Fruit fly (Drosophila melanogaster): ENCODE data around the gene Tl.

The Tl gene

DNA sequence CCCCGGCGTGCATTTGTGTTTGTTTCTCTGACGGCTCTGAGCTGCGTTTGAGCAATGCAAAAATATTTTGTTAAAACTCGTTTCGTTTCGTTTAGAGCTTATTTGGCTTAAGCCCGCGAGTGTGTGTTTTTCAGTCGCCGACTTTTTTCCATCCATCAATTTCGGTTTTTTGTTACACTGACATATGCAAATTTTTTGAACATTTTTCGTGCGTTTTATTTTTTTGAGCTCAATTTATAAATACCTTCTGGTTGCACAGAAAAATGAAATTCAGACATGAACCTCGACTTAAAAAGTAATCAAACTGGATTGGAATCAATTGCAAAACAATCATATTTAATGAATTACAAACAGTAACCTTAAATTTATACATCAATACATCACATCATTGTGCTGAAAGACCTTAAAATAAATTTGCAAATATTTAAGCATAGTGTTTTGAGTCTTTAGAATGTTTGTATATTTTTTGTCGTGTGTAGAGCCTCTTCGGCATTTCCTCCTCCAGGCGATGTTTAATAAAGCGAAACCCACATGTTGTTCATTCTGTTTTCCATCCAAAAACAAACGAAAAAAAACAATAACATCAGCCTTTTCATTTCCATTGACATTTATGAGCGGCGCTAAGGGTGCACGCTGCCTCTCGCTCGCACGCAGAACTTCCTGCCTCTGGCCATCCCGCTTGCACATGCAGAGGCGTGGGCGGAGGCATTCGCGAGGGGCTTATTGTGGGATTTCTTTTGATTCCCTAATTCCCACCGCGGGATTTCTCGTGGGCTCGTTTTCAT is 83.6 kb downstream of the Tl start (continued):
- TF ChIP-seq CG2712 (tag; optimal IDR thresholded peaks at IDR 0.05) = no peak
- no peak for TF ChIP-seq Drgx (GFP tag; IDR thresholded peaks at IDR 0.05)
- TF ChIP-seq gcm (GFP tag; optimal IDR thresholded peaks at IDR 0.05) = peak; percentile 15
- no peak for TF ChIP-seq CG15073 (GFP tag; optimal IDR thresholded peaks at IDR 0.05)
- TF ChIP-seq aop (GFP tag; IDR thresholded peaks at IDR 0.05) = 0 out of 2 replicates have a peak, but pooled peaks have one; percentile 25
- TF ChIP-seq ro (GFP tag; IDR thresholded peaks at IDR 0.05) = no peak
- no peak for TF ChIP-seq CG17361 (GFP tag; IDR thresholded peaks at IDR 0.05)
- TF ChIP-seq ewg (GFP tag; optimal IDR thresholded peaks at IDR 0.05) = peak; percentile 24
- TF ChIP-seq CG2875 (GFP tag; optimal IDR thresholded peaks at IDR 0.05) = no peak
- peak; percentile 18 for TF ChIP-seq gem (tag; optimal IDR thresholded peaks at IDR 0.05)
- no peak for TF ChIP-seq sens-2 (GFP tag; IDR thresholded peaks at IDR 0.05)
- TF ChIP-seq tll (GFP tag; optimal IDR thresholded peaks at IDR 0.05) = peak in 1 of 2 experiments; percentile 62

DNA sequence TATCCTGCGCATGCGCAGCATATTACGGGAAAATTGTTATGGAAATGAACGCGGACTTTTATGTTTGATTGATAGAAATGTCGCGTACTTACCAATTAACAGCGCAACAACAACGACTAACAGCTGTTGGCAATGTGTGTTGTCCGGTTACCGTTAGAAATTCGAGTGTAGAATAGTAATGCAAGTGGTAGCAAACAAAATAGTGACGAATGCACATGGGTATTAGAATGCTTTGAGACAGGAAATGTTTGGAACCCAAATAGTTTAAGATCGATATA is 84.1 kb downstream of the Tl start:
- TF ChIP-seq twi (tag; optimal IDR thresholded peaks at IDR 0.05) (peak; percentile 97), aop (GFP tag; IDR thresholded peaks at IDR 0.05) (no peak), sens (GFP tag) (peak; percentile 24), Meics (GFP tag; optimal IDR thresholded peaks at IDR 0.05) (peak; percentile 11), Hsf (GFP tag; optimal IDR thresholded peaks at IDR 0.05) (no peak)

DNA sequence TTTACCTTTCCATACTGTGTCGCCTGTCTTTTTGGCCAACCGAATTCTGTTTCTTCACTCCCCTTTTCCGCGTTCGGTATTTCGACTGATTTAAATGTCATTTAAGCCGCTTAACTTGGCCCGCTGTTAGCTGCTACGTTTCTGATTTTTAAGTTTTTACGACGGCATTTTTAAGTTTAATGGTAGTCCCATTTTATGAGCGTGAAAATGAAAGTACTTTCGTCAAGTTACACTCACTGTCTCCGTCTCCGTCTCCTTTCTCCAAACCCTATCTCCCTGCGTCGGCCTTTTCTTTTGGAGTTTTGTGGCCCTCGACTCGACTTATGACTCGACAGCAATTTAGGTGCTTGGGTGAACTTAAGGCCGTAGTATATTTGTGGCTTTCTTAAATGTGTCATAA is 86.4 kb downstream of the Tl start:
- TF ChIP-seq Ets65A (GFP tag) = peak; percentile 62
- TF ChIP-seq Gsc (GFP tag; IDR thresholded peaks at IDR 0.05) = no peak
- TF ChIP-seq sqz (GFP tag; optimal IDR thresholded peaks at IDR 0.05) = no peak
- no peak for TF ChIP-seq CTCF (GFP tag; optimal IDR thresholded peaks at IDR 0.05)
- no peak for TF ChIP-seq CG4730 (GFP tag; IDR thresholded peaks at IDR 0.05)
- TF ChIP-seq Kr (GFP tag; optimal IDR thresholded peaks at IDR 0.05) = peak; percentile 5
- no peak for TF ChIP-seq Oli (tag; optimal IDR thresholded peaks at IDR 0.05)
- peak; percentile 76 for TF ChIP-seq Blimp-1 (GFP tag; optimal IDR thresholded peaks at IDR 0.05)
- TF ChIP-seq odd (GFP tag; optimal IDR thresholded peaks at IDR 0.05) = no peak

DNA sequence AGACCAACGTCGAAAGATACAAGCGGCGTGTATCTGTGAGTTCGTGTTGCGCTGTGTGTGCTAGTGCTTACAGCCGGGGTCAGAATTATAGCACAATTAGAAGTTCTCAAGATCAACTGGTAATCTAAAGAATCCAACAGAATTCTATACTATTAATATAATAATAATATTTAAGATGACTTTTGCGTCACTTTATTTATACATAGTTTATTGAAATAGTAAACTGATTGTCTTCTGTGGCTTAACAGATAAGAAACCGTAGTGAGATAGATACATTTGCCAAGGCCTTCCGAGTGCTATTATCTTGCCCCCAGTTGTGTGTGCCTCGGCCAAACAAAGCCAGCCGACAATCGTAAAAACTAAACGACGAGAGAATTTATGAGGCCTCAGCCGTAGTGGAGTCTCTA is 87.4 kb downstream of the Tl start:
- TF ChIP-seq BtbVII (GFP tag; optimal IDR thresholded peaks at IDR 0.05) (peak; percentile 55), zen (tag; optimal IDR thresholded peaks at IDR 0.05) (peak; percentile 50), CG8281 (tag; optimal IDR thresholded peaks at IDR 0.05) (no peak), gfzf (GFP tag; optimal IDR thresholded peaks at IDR 0.05) (no peak), Lpt (GFP tag; optimal IDR thresholded peaks at IDR 0.05) (no peak), Neu2 (GFP tag; optimal IDR thresholded peaks at IDR 0.05; ENCODE audit: borderline replicate concordance) (no peak), Lhr (GFP tag; optimal IDR thresholded peaks at IDR 0.05) (peak; percentile 32), dan (GFP tag; IDR thresholded peaks at IDR 0.05) (no peak), Elba2 (GFP tag; optimal IDR thresholded peaks at IDR 0.05) (no peak), maf-S (GFP tag; optimal IDR thresholded peaks at IDR 0.05) (no peak), CG11723 (GFP tag; optimal IDR thresholded peaks at IDR 0.05) (peak; percentile 47), yki (optimal IDR thresholded peaks at IDR 0.05) (no peak), Max (GFP tag; optimal IDR thresholded peaks at IDR 0.05) (no peak), Abd-B (GFP tag; optimal IDR thresholded peaks at IDR 0.05) (peak; percentile 79), Bteb2 (GFP tag; optimal IDR thresholded peaks at IDR 0.05) (no peak), sd (tag; optimal IDR thresholded peaks at IDR 0.05) (peak; percentile 40), Dp (GFP tag; optimal IDR thresholded peaks at IDR 0.05) (no peak), Tbp (GFP tag; optimal IDR thresholded peaks at IDR 0.05) (no peak), ken (GFP tag; IDR thresholded peaks at IDR 0.05) (no peak), HmgD (GFP tag; optimal IDR thresholded peaks at IDR 0.05) (no peak), Nf-YB (GFP tag; optimal IDR thresholded peaks at IDR 0.05) (peak; percentile 70), Adf1 (GFP tag; IDR thresholded peaks at IDR 0.05) (no peak), CG15073 (GFP tag; optimal IDR thresholded peaks at IDR 0.05) (no peak), tin (GFP tag; optimal IDR thresholded peaks at IDR 0.05) (peak; percentile 61)
